Worm (Caenorhabditis elegans): ENCODE data around the gene srlf-35.

The srlf-35 gene

DNA sequence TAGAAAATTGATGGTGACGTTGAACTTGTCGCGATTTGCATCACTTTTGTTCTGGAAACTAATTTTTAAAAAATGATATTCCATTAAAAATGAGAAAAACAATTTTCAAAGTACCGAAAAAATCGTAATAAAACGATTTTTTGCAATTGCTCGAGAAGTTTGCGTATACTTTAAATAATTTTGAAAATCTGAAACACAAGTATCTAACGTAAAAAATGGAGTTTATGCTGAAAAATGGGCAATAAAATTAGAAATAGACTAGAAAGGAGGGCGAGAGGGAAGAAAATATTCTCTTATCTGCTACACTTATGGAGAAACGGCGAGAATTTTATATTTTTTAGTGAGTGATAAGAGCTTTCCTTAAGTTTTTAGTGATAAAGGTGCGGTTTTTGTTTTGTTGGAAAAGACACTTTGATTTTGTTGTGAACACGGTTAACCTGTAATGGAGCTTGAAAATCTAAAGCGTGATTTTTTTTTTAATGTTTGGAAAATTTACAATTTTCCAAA is 20.5 kb upstream of the srlf-35 start, which contains the start of gene nhr-130 (continued):
- no peak for TF ChIP-seq nhr-85 (tag)
- TF ChIP-seq elt-2 (tag; optimal IDR thresholded peaks at IDR 0.05): peak; percentile 78
- TF ChIP-seq nhr-77 (tag; optimal IDR thresholded peaks at IDR 0.05): no peak
- TF ChIP-seq lin-35 (GFP tag; optimal IDR thresholded peaks at IDR 0.05): no peak
- TF ChIP-seq fos-1 (tag; optimal IDR thresholded peaks at IDR 0.05): no peak

DNA sequence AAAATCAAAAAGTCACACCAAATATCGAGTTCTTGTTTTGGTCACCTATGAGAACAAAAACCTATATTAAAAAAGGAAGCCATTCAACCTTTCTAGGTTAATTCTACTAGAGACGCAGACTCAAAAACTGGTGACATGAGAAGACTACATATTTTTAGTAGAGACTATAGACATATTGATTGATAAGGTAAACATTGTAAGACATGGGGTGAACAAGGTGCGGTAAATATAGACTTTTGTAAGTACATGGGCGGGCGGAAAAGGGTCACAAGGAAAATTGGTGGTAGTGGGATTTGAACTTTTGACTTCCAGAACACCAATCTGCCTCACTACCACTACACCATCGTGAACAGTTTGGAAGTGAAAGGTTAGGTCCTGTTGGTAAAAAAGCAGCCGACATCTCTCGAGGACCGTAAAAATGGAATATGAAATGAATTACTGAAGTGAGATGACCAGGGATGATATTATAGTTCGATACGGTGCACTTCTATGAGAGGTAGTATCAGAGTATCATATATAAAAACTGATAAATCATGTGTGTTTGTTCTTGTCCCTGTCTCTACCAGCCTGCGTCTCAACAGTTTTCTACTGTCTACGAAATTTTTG is 19.4 kb upstream of the srlf-35 start, which contains the start of gene nhr-212:
Gene nhr-212 (plus strand): TSS at position 573 of the 606 bp plus-strand sequence.
- TF ChIP-seq ces-1 (GFP tag; optimal IDR thresholded peaks at IDR 0.05) (no peak), F16B12.6 (tag; optimal IDR thresholded peaks at IDR 0.05) (no peak), blmp-1 (tag; optimal IDR thresholded peaks at IDR 0.05) (no peak), lsy-2 (tag; optimal IDR thresholded peaks at IDR 0.05) (peak in 1 of 2 experiments; percentile 3), nhr-12 (tag; optimal IDR thresholded peaks at IDR 0.05) (no peak), pag-3 (tag; optimal IDR thresholded peaks at IDR 0.05; ENCODE audit: borderline replicate concordance, insufficient read depth) (no peak), sup-37 (GFP tag; optimal IDR thresholded peaks at IDR 0.05) (no peak), dsc-1 (tag; optimal IDR thresholded peaks at IDR 0.05) (no peak), sox-4 (tag; optimal IDR thresholded peaks at IDR 0.05) (no peak), nhr-11 (tag; optimal IDR thresholded peaks at IDR 0.05) (no peak), fkh-10 (GFP tag; optimal IDR thresholded peaks at IDR 0.05) (no peak), zag-1 (tag; optimal IDR thresholded peaks at IDR 0.05) (no peak), nhr-71 (tag; optimal IDR thresholded peaks at IDR 0.05) (peak; percentile 36), alr-1 (tag; optimal IDR thresholded peaks at IDR 0.05; ENCODE audit: borderline replicate concordance) (no peak), ztf-4 (tag; optimal IDR thresholded peaks at IDR 0.05) (no peak), rnt-1 (tag; optimal IDR thresholded peaks at IDR 0.05) (no peak), snu-23 (GFP tag; optimal IDR thresholded peaks at IDR 0.05) (peak; percentile 18), hpl-2 (GFP tag; optimal IDR thresholded peaks at IDR 0.05) (no peak), pqm-1 (tag; optimal IDR thresholded peaks at IDR 0.05) (no peak), lin-35 (GFP tag; optimal IDR thresholded peaks at IDR 0.05) (peak in 1 of 2 experiments; percentile 53), xbp-1 (tag; optimal IDR thresholded peaks at IDR 0.05) (no peak), fkh-8 (tag; optimal IDR thresholded peaks at IDR 0.05) (no peak), nhr-77 (tag; optimal IDR thresholded peaks at IDR 0.05) (peak; percentile 57), hlh-17 (GFP tag; optimal IDR thresholded peaks at IDR 0.05; ENCODE audit: borderline replicate concordance) (no peak), mef-2 (tag; optimal IDR thresholded peaks at IDR 0.05) (no peak), nhr-20 (tag; optimal IDR thresholded peaks at IDR 0.05) (peak; percentile 55), nhr-90 (tag; optimal IDR thresholded peaks at IDR 0.05; ENCODE audit: poor library complexity) (peak; percentile 10), nhr-76 (tag; optimal IDR thresholded peaks at IDR 0.05) (no peak), unc-86 (tag; optimal IDR thresholded peaks at IDR 0.05) (no peak), dpl-1 (GFP tag; optimal IDR thresholded peaks at IDR 0.05) (no peak), nhr-85 (tag) (peak; percentile 63), elt-2 (tag; optimal IDR thresholded peaks at IDR 0.05) (peak; percentile 42), fos-1 (tag; optimal IDR thresholded peaks at IDR 0.05) (no peak), pax-3 (tag; optimal IDR thresholded peaks at IDR 0.05) (no peak), unc-130 (tag; optimal IDR thresholded peaks at IDR 0.05) (no peak), snpc-4 (tag; optimal IDR thresholded peaks at IDR 0.05) (peak; percentile 86), lin-14 (GFP tag; optimal IDR thresholded peaks at IDR 0.05) (peak; percentile 73), tbx-2 (tag; optimal IDR thresholded peaks at IDR 0.05) (peak; percentile 9), egl-13 (tag; optimal IDR thresholded peaks at IDR 0.05) (no peak), ceh-63 (GFP tag; optimal IDR thresholded peaks at IDR 0.05) (no peak), efl-1 (optimal IDR thresholded peaks at IDR 0.05) (no peak), efl-1 (GFP tag; optimal IDR thresholded peaks at IDR 0.05 in 1 of 2) (peak in 1 of 2 experiments; percentile 71), nhr-28 (tag; optimal IDR thresholded peaks at IDR 0.05) (no peak), swsn-7 (tag; optimal IDR thresholded peaks at IDR 0.05) (no peak), grh-1 (GFP tag; IDR thresholded peaks at IDR 0.05) (no peak), unc-62 (GFP tag; optimal IDR thresholded peaks at IDR 0.05) (no peak), mdl-1 (tag; optimal IDR thresholded peaks at IDR 0.05) (no peak), lin-39 (tag; optimal IDR thresholded peaks at IDR 0.05) (no peak), nhr-47 (tag; optimal IDR thresholded peaks at IDR 0.05) (no peak), mep-1 (tag; optimal IDR thresholded peaks at IDR 0.05) (no peak)

Measured in whole organism, L1 larva.